Worm (Caenorhabditis elegans) whole organism, late embryonic: ENCODE measurements around the gene F11E6.11.

Experiments
- ama-1 ChIP-seq: fragments of 150-350 bp; optimal IDR thresholded peaks from 2 replicates; lab custom pipeline; 2014
- fkh-6 ChIP-seq: sonication (generic microtip); optimal IDR thresholded peaks from 2 replicates; lab custom pipeline; 2016; ENCODE audit warnings: missing genetic modification characterization, missing compliant biosample characterization
- nfya-1 ChIP-seq: sonication (generic microtip); optimal IDR thresholded peaks from 2 replicates; lab custom pipeline; 2017; ENCODE audit warnings: missing genetic modification characterization, mild to moderate bottlenecking, missing compliant biosample characterization, antibody characterized with exemption, moderate library complexity
- syd-9 ChIP-seq: sonication (generic microtip); optimal IDR thresholded peaks from 2 replicates; lab custom pipeline; 2016; ENCODE audit warnings: mild to moderate bottlenecking, missing genetic modification characterization, moderate library complexity, missing compliant biosample characterization
- tbx-7 ChIP-seq: sonication (generic microtip); optimal IDR thresholded peaks from 2 replicates; lab custom pipeline; 2016; ENCODE audit warnings: missing genotype, missing genetic modification characterization, missing compliant biosample characterization

DNA sequence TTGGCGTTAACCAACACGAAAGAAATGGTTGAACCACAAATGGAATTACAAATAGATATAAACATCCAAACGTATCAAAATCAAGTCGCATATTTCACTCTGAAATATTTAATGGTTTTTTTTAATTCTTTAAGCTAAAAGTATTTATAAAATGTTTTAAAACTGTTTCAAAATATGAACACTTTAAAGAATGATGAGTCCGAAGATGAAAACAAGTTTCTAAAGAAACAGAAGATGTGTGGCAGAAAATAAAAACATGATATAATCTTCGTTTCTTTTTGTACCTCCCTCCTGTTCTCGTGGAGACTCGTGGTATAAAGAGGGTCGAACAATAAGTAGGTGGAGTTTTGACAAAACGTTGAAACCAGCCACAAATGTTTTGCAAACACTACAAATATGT lies 11.3 kb upstream of the F11E6.11 start, which contains the start of gene lact-6:
- TF ChIP-seq nfya-1 (tag; lab: Kevin White, UChicago) (no peak), ama-1 (lab: Kevin White, UChicago) (no peak), tbx-7 (tag; lab: Kevin White, UChicago) (no peak), fkh-6 (tag; lab: Kevin White, UChicago) (no peak), syd-9 (tag; lab: Kevin White, UChicago) (no peak)
